Fruit fly (Drosophila melanogaster) S2 (cell line): Measurements from ENCODE around the gene dia.
A peak's percentile ranks its signal among the peaks of the same experiment; 100 is the strongest.

Source experiments
- CG8478 ChIP-seq: fragments of >200 bp; optimal IDR thresholded peaks from 2 replicates; lab custom pipeline; 2018
- CTCF ChIP-seq, 2 experiments: fragments of >200 bp; optimal IDR thresholded peaks; 2 replicates each; lab custom pipeline; 2018

Gene dia

DNA sequence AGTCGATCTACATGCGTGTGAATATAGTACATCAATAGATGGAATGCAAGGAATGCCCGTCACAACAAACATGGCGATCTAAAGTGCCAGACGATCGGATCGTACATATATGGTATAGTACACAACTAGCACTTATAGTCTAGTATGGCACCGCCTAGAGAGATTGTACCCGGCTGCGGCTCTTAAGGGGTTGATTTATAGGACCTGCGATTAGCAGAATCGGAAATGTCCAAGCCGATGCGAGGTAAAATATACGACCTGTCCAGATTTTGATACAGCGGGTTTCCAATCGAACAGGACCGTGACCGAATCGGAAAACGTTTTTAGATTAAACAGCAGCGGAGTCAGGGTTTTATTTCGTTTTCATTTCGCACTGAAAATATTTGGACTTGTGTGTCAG lies 26.0 kb downstream of the dia start:
- TF ChIP-seq CTCF (optimal IDR thresholded peaks at IDR 0.05; lab: Kevin White, UChicago) (no peak), CG8478 (no peak)

DNA sequence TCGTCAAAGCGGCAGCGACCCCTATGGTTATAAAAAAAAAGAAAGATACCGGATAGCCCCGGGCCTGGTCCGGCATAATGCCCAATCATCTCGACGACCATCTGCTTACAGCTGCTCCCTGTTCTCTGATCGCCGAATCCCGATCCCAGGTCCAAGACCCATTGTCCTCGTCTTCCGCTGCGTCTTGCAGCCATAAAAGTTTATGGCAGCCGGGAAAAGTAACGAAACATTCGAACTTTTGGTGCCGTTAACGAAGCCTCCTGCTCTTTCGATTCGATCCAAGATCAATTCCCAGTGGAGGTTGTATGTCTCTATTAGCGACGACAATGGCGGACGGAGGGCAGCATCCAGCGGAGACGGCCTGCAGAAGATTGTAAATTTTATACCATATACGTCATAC lies 27.4 kb downstream of the dia start:
- no peak for TF ChIP-seq CTCF (optimal IDR thresholded peaks at IDR 0.05; lab: Kevin White, UChicago)
- no peak for TF ChIP-seq CG8478

DNA sequence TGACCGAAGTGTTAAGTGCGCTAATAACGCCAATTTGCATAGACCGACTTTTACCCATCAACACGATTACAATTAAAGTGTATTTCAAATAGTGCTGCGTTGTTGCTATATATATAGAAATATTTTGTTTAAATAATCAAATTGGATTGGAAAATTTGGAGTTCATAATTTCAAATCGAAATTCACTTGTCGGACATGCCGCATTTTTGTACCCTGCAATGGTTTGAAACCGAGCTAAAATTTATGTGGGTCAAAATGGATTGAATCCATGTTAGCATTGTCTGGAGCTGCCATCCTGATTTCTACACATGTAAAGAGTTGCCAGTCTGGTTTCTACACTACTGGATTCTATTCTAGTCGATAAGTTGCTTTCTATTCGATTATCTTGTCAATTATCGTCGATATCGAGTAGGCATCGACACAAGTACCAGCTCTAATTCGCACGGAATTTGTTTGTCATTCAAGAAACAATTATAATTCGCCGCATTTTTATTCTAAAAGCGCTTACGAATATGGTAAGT lies 29.4 kb downstream of the dia start, which contains the start of gene Pomp:
Gene Pomp, plus strand, starts transcription at position 386 of the 521 bp plus-strand sequence.
- TF ChIP-seq CTCF (optimal IDR thresholded peaks at IDR 0.05; lab: Kevin White, UChicago), result peak; percentile 77 to 78
- TF ChIP-seq CG8478, result no peak

DNA sequence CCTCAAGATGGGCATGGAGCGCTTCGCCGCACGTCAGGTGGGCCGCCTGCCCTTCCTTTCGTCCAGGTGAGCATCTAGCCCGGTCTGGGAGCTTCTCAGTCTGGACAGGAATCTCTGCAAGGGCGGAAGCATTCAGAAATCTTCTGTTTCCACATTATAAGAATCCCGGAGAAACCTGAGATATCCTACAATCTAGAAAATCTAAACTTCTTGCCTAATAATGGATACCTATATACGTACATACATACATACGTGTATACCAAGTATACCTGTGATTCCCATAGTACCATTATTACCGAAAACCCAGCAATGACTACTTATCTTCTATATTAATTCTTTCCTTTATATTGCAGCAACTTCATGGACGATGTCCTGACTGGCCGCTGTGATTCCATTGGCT lies 30.1 kb downstream of the dia start:
- TF ChIP-seq CG8478, result no peak
- no peak for TF ChIP-seq CTCF (optimal IDR thresholded peaks at IDR 0.05; lab: Kevin White, UChicago)

DNA sequence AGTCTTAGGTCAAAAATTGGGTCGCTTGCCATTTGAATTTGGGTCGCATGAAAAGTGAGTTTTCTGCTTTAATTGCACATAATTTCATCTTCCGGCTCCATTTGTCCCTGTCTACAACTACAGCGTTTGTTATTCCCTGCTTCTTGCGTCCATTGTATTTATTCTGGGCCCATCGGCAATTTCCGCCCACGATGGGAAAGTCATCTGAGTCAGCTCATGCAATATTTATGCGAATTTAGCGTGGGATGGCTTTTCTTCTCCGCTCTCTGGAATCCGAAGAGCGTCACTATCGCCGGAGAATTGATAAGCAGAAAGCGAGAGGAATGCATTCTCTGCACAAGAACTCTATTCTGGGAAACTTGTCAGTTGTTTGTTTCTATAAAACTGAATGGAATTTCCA lies 34.6 kb downstream of the dia start:
- no peak for TF ChIP-seq CG8478

DNA sequence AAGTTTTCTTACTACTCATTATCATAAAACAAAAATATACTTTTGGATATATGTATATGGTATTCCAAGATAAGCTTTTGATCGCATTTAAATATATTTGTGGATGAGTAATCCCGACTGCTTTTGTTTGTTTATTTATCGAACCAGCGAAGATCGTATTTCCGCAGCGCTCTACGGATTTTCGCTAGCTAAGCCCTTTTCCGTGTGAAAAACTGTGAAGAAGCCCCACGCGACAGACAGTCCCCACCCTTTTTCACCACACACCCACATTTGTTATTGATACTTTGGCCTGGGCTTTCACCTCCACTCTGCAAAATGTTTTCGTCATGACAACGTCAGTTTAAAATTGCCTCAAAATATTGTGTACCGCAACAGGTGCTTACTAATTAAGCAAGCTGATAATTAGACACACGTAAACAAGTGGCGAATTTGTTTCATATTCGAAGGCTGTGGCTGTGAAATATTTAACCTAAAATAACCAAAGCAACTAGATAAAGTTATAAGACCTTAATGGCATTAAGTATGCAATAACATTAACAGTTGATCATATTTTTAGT lies 35.1 kb downstream of the dia start:
- TF ChIP-seq CTCF (optimal IDR thresholded peaks at IDR 0.05; lab: Kevin White, UChicago) (no peak), CG8478 (no peak)

DNA sequence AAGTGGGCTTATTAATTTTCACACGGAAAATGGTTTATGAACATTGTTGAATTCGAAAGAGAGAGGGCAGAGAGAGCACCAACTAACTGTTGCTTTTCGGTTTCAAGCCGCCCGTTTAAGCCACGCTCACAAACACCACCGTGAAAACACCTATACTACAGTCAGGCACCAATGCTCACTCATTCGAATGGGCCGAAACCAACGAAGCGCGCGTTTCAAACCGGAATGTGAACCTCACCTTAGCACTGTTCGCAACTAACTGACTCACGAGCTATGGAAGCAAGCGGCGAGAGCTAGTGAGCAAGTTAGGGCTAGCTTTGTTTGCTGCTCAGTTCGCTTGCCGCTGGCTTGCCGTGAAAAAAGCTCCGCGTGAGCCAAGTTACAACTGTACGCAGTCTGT lies 35.9 kb downstream of the dia start:
- TF ChIP-seq CG8478 (no peak), CTCF (optimal IDR thresholded peaks at IDR 0.05; lab: Kevin White, UChicago) (no peak)

DNA sequence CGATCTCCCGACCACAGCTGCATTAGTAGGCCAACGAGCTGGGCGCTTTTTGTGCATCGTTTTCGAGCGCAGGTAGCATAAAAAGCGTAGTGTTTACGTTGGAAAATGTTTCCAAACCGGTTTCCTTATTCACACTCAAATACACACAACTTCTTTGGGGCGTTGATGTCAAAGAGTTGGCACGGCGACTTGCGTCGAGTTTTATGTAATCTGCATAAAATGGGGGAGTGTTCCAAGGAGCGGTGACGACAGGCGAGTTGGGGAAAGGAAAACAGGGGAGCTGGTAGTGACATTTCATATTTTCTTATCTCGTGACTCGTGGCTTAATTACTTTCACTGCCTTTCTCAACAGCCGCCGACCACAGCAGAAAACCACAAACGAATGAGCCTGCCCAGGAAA lies 36.7 kb downstream of the dia start:
- TF ChIP-seq CG8478 (no peak), CTCF (optimal IDR thresholded peaks at IDR 0.05; lab: Kevin White, UChicago) (no peak)

DNA sequence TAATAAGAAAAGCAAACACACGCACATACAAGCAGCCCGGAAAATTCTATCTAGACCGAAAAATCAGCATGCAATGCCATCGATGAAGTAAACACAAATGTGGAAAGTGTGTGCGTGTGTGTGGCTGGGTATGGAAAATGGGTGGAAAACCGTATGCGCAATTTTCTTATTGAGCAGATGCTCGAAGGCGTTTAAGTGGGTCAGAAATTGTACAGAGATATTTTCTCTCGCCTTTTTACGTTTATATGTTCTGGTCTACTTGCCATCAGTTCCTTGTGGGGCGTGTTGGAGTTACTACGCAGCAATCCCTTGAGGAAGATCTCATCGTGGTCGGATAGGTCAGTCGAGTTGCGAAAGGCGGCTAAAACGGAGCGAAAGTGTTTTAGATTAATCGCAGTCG lies 37.8 kb downstream of the dia start:
- no peak for TF ChIP-seq CG8478
- no peak for TF ChIP-seq CTCF (optimal IDR thresholded peaks at IDR 0.05; lab: Kevin White, UChicago)

DNA sequence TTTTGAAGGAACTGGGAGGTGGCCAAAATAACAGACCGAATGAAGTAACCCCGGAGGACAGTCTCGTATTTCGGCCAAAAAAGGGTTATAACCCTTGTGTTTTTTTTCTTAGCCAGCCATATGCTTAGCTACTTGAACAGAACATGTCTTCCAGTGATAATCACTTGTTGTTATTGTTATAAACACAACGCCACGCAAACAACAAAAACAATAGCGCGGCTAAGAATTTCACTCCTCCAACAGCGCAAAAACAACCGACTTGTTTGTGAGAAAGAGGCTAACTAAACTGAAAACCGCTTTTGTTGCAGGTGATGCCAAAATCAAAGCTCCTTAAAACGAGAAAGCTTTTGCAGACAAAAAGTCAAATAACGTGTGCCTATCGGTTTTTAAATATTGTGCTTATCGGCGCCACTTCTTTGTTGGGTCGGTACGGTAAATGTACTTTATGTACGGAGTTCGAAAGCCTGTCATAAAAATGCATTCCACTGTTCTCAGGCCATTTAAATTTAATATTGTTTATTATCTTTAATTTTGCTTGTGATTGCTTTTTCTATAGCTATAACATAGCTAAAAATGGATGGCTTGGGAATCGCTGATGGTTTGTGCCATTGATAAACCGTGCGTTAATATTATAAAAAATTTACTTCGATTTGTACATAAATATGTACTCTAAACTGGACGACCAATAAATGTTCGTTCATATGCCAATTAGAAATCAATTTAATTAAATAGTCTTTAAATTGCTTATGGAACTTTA lies 39.0 kb downstream of the dia start, which contains the start of gene vari:
Gene vari, minus strand, starts transcription at position 285 of the 757 bp plus-strand sequence.
- TF ChIP-seq CG8478 (no peak), CTCF (optimal IDR thresholded peaks at IDR 0.05; lab: Kevin White, UChicago) (no peak)

DNA sequence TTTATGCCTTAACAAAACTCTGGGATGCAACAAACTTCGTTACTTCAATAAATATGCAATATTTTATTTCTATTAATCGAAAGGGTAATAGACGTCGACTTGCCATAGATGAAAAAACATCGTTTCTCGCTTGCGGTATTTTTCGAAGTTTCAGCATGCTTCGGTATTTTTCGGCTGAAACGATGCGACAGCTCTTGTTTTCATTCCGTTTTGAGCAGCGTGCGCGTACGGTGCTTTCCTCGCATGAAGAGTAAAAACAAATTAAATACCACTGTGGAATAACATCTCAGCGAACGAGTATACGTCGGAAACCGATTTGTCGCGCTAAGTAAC lies 39.5 kb downstream of the dia start, which contains the start of gene CG9328:
Gene CG9328, plus strand, starts transcription at position 201 of the 333 bp plus-strand sequence.
- TF ChIP-seq CG8478 (no peak), CTCF (optimal IDR thresholded peaks at IDR 0.05; lab: Kevin White, UChicago) (no peak)

DNA sequence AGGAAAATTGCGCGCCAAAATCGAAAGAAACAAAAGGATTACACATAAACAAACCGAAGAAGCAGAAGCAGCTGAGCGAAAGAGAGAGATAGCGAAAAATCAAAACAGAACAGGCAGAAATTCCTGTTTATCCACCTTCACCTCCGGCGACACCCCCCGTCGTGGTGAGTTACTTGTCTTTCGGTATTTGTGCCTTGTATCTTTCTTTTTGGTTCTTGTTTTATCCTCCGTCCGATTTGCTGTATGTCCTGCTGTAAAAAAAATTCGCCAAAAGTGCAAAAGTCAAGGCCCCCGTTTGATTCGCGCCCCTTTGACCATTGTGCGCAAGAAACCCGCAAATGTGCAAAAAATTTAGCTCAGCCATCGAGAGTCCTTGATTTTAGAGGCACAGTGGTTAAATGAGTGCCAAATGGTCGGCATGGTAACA lies 40.4 kb downstream of the dia start:
- TF ChIP-seq CTCF (optimal IDR thresholded peaks at IDR 0.05; lab: Kevin White, UChicago) (no peak), CG8478 (no peak)

DNA sequence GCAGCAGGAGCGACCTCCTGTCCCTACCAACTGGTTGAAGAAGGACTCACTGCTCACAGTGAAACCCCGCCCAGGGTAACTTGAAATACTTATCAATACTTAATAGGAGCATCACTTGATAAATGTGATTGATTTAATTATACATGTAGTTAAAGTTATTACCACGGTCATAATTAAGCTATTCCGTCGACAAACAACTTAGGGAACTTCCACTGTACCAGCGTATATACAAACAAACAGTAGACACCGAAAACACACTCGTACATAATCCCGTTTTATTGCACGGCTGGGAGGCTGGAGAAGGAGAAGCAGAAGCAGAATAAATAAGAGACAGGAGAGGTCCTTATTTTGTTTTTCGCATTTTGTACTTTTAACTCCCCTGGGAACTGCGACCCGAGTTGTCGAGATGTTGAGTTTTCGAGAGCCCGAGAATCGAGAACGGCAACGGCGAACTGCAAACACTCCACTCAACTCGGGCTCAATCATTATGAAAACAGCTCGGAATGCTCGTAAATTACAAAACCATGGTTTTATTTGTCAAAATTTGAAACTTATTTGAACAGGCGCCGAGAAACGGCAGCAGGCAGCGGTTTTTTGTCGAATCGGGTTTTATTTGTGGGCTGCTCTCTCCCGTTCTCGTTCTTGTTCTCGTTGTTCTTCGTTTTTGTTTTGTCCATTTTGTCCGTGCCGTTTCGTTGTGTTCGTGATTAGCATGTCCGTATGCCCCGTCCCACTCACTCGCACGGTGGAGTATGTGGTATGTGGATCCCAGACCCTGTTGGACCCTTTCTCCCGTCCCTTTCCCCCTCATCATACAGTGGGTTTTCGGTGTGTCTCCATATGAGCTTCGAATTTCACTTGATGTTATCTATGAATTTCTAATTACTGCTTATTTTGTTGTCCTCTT lies 42.3 kb downstream of the dia start:
- TF ChIP-seq CTCF (optimal IDR thresholded peaks at IDR 0.05; lab: Kevin White, UChicago), result no peak
- no peak for TF ChIP-seq CG8478

DNA sequence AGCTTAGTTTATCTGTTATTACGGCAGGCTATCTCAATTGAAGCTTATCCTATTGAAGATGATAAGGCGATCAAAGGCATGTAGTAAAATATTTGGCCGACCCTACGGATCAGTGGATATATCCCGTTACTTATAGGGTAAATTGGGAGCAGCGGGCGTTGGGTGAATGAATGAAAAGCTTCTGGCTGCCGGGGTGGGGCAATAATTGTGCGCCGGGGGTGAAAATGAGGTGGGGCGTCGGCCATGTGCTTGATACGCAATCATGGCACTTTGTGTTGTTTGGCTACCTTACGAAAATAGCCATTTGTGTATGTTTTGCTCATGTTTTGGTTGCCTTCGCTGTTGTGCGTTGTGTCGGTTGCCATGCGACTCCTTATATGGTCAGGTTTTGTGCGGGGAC lies 43.9 kb downstream of the dia start:
- TF ChIP-seq CTCF (optimal IDR thresholded peaks at IDR 0.05; lab: Kevin White, UChicago) (no peak), CG8478 (no peak)

DNA sequence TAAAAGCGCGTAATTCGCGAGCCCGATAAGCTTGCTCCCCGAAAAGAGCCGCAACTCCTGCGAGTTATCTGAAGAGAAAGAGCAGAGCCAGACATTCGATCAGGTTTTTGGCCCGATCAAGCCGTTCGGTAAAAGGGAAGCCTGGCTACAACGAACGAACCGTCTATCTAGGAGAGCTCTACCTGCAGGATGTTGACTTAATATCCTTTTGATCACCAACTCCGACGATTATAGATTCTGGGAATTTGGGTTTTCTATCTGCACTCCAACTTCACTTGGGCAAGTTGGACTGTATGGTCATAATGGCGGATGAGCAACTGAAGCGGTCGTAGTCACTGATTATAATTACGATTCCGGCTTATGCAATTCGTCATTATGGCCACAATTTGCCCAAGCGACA lies 44.3 kb downstream of the dia start:
- TF ChIP-seq CG8478, result no peak
- TF ChIP-seq CTCF (optimal IDR thresholded peaks at IDR 0.05; lab: Kevin White, UChicago), result no peak

DNA sequence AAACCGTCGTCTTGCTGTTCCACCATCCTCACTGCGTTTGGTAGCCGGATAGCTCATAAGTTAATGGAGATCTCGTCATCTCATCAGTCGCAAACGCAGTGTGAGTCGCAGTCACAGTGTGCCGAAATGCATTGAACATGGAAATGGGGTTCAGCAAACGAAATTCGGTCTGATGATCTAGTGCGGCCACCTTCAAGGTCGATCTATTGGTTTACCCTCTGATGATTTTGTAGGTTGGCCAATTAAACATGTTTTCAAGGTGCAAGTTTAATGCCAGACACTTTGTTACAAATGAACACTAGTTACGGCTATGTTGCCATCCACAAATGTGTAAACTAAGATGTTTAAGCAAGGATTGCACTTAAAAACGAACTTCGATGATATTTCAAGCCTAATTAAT lies 44.9 kb downstream of the dia start:
- TF ChIP-seq CTCF (optimal IDR thresholded peaks at IDR 0.05; lab: Kevin White, UChicago) (no peak), CG8478 (no peak)
